Fruit fly (Drosophila melanogaster) whole organism, embryonic: ENCODE measurements around the gene CG43815.

Source experiments
- Abd-B ChIP-seq: fragments of 200-800 bp; sonication (Bioruptor generic); optimal IDR thresholded peaks from 2 replicates; lab custom pipeline; 2018; ENCODE audit warnings: missing biosample characterization, mild to moderate bottlenecking, missing genetic modification characterization, moderate library complexity
- Blimp-1 ChIP-seq: fragments of 200-800 bp; sonication (Bioruptor generic); optimal IDR thresholded peaks from 3 replicates; lab custom pipeline; 2018; ENCODE audit warnings: missing biosample characterization, missing genetic modification characterization, mild to moderate bottlenecking, moderate library complexity, missing genetic modification reagents
- Bteb2 ChIP-seq: fragments of 200-800 bp; sonication (Bioruptor generic); optimal IDR thresholded peaks from 2 replicates; lab custom pipeline; 2016; ENCODE audit warnings: missing biosample characterization, missing genetic modification characterization
- CG12219 ChIP-seq: fragments of 200-800 bp; sonication (Bioruptor generic); optimal IDR thresholded peaks from 3 replicates; lab custom pipeline; 2018; ENCODE audit warnings: missing biosample characterization, mild to moderate bottlenecking, missing genetic modification characterization
- CG2129 ChIP-seq: fragments of 200-800 bp; sonication (Bioruptor generic); IDR thresholded peaks from 2 replicates; pipeline ENCODE4 v1.3.6; 2022; ENCODE audit warnings: missing biosample characterization, missing genetic modification characterization; ENCODE audit not compliant: partially characterized antibody
- CG30431 ChIP-seq: fragments of 200-800 bp; sonication (Bioruptor generic); optimal IDR thresholded peaks from 2 replicates; lab custom pipeline; 2017; ENCODE audit warnings: missing biosample characterization, missing genetic modification characterization
- CG3065 ChIP-seq: fragments of 200-800 bp; sonication (Bioruptor generic); optimal IDR thresholded peaks from 2 replicates; lab custom pipeline; 2016; ENCODE audit warnings: missing biosample characterization, missing genetic modification characterization
- CG33213 ChIP-seq: fragments of 200-800 bp; sonication (Bioruptor generic); optimal IDR thresholded peaks from 3 replicates; lab custom pipeline; 2016; ENCODE audit warnings: missing biosample characterization, missing genetic modification characterization
- CG3407 ChIP-seq: fragments of 200-800 bp; sonication (Bioruptor generic); optimal IDR thresholded peaks from 2 replicates; lab custom pipeline; 2018; ENCODE audit warnings: missing biosample characterization, mild to moderate bottlenecking, missing genetic modification characterization
- CG3847 ChIP-seq: fragments of 200-800 bp; sonication (Bioruptor generic); IDR thresholded peaks from 2 replicates; pipeline ENCODE4 v1.3.6; 2022; ENCODE audit warnings: missing biosample characterization, missing genetic modification characterization
- CG4360 ChIP-seq: fragments of 200-800 bp; sonication (Bioruptor generic); IDR thresholded peaks from 2 replicates; pipeline ENCODE4 v1.3.6; 2022; ENCODE audit warnings: missing biosample characterization, missing genetic modification characterization
- CG4424 ChIP-seq: fragments of 200-800 bp; sonication (Bioruptor generic); optimal IDR thresholded peaks from 3 replicates; lab custom pipeline; 2016; ENCODE audit warnings: missing biosample characterization, missing genetic modification characterization
- CG4617 ChIP-seq: fragments of 200-800 bp; sonication (Bioruptor generic); optimal IDR thresholded peaks from 3 replicates; lab custom pipeline; 2016; ENCODE audit warnings: missing biosample characterization, missing genetic modification characterization, borderline replicate concordance
- CG4730 ChIP-seq: fragments of 200-800 bp; sonication (Bioruptor generic); IDR thresholded peaks from 2 replicates; pipeline ENCODE4 v1.3.6; 2022; ENCODE audit warnings: missing biosample characterization, missing genetic modification characterization
- CG6813 ChIP-seq: fragments of 200-800 bp; sonication (Bioruptor generic); optimal IDR thresholded peaks from 2 replicates; lab custom pipeline; 2017; ENCODE audit warnings: missing biosample characterization, missing genetic modification characterization, mild to moderate bottlenecking, moderate library complexity, missing genetic modification reagents
- CG8089 ChIP-seq: fragments of 200-800 bp; sonication (Bioruptor generic); optimal IDR thresholded peaks from 3 replicates; lab custom pipeline; 2016; ENCODE audit warnings: missing biosample characterization, missing genetic modification characterization
- CG8388 ChIP-seq: fragments of 200-800 bp; sonication (Bioruptor generic); optimal IDR thresholded peaks from 2 replicates; lab custom pipeline; 2019; ENCODE audit warnings: missing biosample characterization, mild to moderate bottlenecking, missing genetic modification characterization, moderate library complexity
- CG8478 ChIP-seq: fragments of >200 bp; optimal IDR thresholded peaks from 2 replicates; lab custom pipeline; 2018
- CG8765 ChIP-seq: fragments of 200-800 bp; sonication (Bioruptor generic); IDR thresholded peaks from 2 replicates; pipeline ENCODE4 v1.3.6; 2022; ENCODE audit warnings: missing biosample characterization, missing genetic modification characterization
- CHES-1-like ChIP-seq: fragments of 200-800 bp; sonication (Bioruptor generic); optimal IDR thresholded peaks from 2 replicates; lab custom pipeline; 2016; ENCODE audit warnings: missing biosample characterization, missing genetic modification characterization
- Dad ChIP-seq: fragments of 200-800 bp; sonication (Bioruptor generic); optimal IDR thresholded peaks from 3 replicates; lab custom pipeline; 2016; ENCODE audit warnings: missing biosample characterization, missing genetic modification characterization
- HHEX ChIP-seq: fragments of 200-800 bp; sonication (Bioruptor generic); optimal IDR thresholded peaks from 3 replicates; lab custom pipeline; 2017; ENCODE audit warnings: missing biosample characterization, mild to moderate bottlenecking, missing genetic modification characterization, missing genetic modification reagents
- Max ChIP-seq: fragments of 200-800 bp; sonication (Bioruptor generic); optimal IDR thresholded peaks from 2 replicates; lab custom pipeline; 2016; ENCODE audit warnings: missing biosample characterization, mild to moderate bottlenecking, missing genetic modification characterization
- NFAT ChIP-seq: fragments of 200-800 bp; sonication (Bioruptor generic); IDR thresholded peaks from 2 replicates; pipeline ENCODE4 v1.3.6; 2022; ENCODE audit warnings: missing biosample characterization, missing genetic modification characterization
- Sry-β ChIP-seq: fragments of 200-800 bp; sonication (Bioruptor generic); optimal IDR thresholded peaks from 2 replicates; lab custom pipeline; 2018; ENCODE audit warnings: missing biosample characterization, mild to moderate bottlenecking, missing genetic modification characterization, moderate library complexity
- Trl ChIP-seq, 3 experiments: fragments of >200 bp in 2 of 3; fragments of 200-800 bp in 1 of 3; sonication (Bioruptor generic) in 1 of 3; optimal IDR thresholded peaks; 2 replicates in 1 of 3; 3 replicates in 2 of 3; lab custom pipeline; 2016 to 2017; ENCODE audit warnings: missing biosample characterization in 1 of 3, missing genetic modification characterization in 1 of 3
- ac ChIP-seq: fragments of 200-800 bp; sonication (Bioruptor generic); optimal IDR thresholded peaks from 3 replicates; lab custom pipeline; 2017; ENCODE audit warnings: missing biosample characterization, mild to moderate bottlenecking, missing genetic modification characterization
- ash1 ChIP-seq: fragments of 200-800 bp; sonication (Bioruptor generic); optimal IDR thresholded peaks from 2 replicates; lab custom pipeline; 2018; ENCODE audit warnings: missing biosample characterization, mild to moderate bottlenecking, missing genetic modification characterization
- az2 ChIP-seq: fragments of 200-800 bp; sonication (Bioruptor generic); optimal IDR thresholded peaks from 3 replicates; lab custom pipeline; 2016; ENCODE audit warnings: missing biosample characterization, missing genetic modification characterization
- bsh ChIP-seq, 2 experiments: fragments of 200-800 bp; sonication (Bioruptor generic); optimal IDR thresholded peaks; 2 replicates each; lab custom pipeline; 2017 to 2018; ENCODE audit warnings: mild to moderate bottlenecking in 2 of 2, missing biosample characterization in 2 of 2, missing genetic modification characterization in 2 of 2, moderate library complexity in 1 of 2
- btn ChIP-seq: fragments of 200-800 bp; sonication (Bioruptor generic); optimal IDR thresholded peaks from 2 replicates; lab custom pipeline; 2016; ENCODE audit warnings: missing biosample characterization, missing genetic modification characterization
- dan ChIP-seq: fragments of 200-800 bp; sonication (Bioruptor generic); IDR thresholded peaks from 2 replicates; pipeline ENCODE4 v1.3.6; 2022; ENCODE audit warnings: missing biosample characterization, missing genetic modification characterization
- dmrt99B ChIP-seq: fragments of 200-800 bp; sonication (Bioruptor generic); optimal IDR thresholded peaks from 2 replicates; lab custom pipeline; 2018; ENCODE audit warnings: missing biosample characterization, mild to moderate bottlenecking, missing genetic modification characterization, moderate library complexity
- fd96Cb ChIP-seq: fragments of 200-800 bp; sonication (Bioruptor generic); optimal IDR thresholded peaks from 2 replicates; lab custom pipeline; 2018; ENCODE audit warnings: missing biosample characterization, mild to moderate bottlenecking, missing genetic modification characterization, moderate library complexity
- gfzf ChIP-seq: fragments of 200-800 bp; sonication (Bioruptor generic); optimal IDR thresholded peaks from 2 replicates; lab custom pipeline; 2016; ENCODE audit warnings: missing biosample characterization, mild to moderate bottlenecking, missing genetic modification characterization, moderate library complexity
- grau ChIP-seq: fragments of 200-800 bp; optimal IDR thresholded peaks from 3 replicates; lab custom pipeline; 2019; ENCODE audit warnings: missing biosample characterization, mild to moderate bottlenecking, missing genetic modification characterization, moderate library complexity
- gsb-n ChIP-seq: fragments of 200-800 bp; sonication (Bioruptor generic); optimal IDR thresholded peaks from 3 replicates; lab custom pipeline; 2018; ENCODE audit warnings: missing biosample characterization, mild to moderate bottlenecking, missing genetic modification characterization
- hkb ChIP-seq, 2 experiments: fragments of 200-800 bp in 1 of 2; fragments of >200 bp in 1 of 2; sonication (Bioruptor generic) in 1 of 2; IDR thresholded peaks in 1 of 2; optimal IDR thresholded peaks in 1 of 2; 2 replicates each; pipeline versions ENCODE4 v1.3.6 to Lab custom; 2017 to 2022; ENCODE audit warnings: missing biosample characterization in 1 of 2, missing genetic modification characterization in 1 of 2
- ind ChIP-seq: fragments of 200-800 bp; sonication (Bioruptor generic); optimal IDR thresholded peaks from 3 replicates; lab custom pipeline; 2016; ENCODE audit warnings: missing biosample characterization, missing genetic modification characterization
- kay ChIP-seq: fragments of 200-800 bp; sonication (Bioruptor generic); optimal IDR thresholded peaks from 2 replicates; lab custom pipeline; 2016; ENCODE audit warnings: missing biosample characterization, missing genetic modification characterization
- lola ChIP-seq, 3 experiments: fragments of >200 bp in 2 of 3; fragments of 200-800 bp in 1 of 3; sonication (Bioruptor generic) in 1 of 3; optimal IDR thresholded peaks; 2 replicates each; lab custom pipeline; 2017 to 2019; ENCODE audit warnings: missing biosample characterization in 3 of 3, missing genetic modification characterization in 3 of 3, mild to moderate bottlenecking in 1 of 3, moderate library complexity in 1 of 3
- onecut ChIP-seq: fragments of 200-800 bp; sonication (Bioruptor generic); IDR thresholded peaks from 2 replicates; pipeline ENCODE4 v1.3.6; 2022; ENCODE audit warnings: missing biosample characterization, missing genetic modification characterization
- sc ChIP-seq, 3 experiments: fragments of >200 bp in 2 of 3; fragments of 200-800 bp in 1 of 3; sonication (Bioruptor generic) in 1 of 3; optimal IDR thresholded peaks; 2 replicates in 2 of 3; 3 replicates in 1 of 3; lab custom pipeline; 2017; ENCODE audit warnings: mild to moderate bottlenecking in 1 of 3, missing biosample characterization in 1 of 3, missing genetic modification characterization in 1 of 3, missing genetic modification reagents in 1 of 3
- sens ChIP-seq: fragments of 200-800 bp; sonication (Bioruptor generic); peaks from one replicate; lab custom pipeline; 2016; ENCODE audit warnings: missing biosample characterization, missing genetic modification characterization
- sisA ChIP-seq: fragments of 200-800 bp; sonication (Bioruptor generic); IDR thresholded peaks from 2 replicates; pipeline ENCODE4 v1.3.6; 2022; ENCODE audit warnings: missing biosample characterization, missing genetic modification characterization
- sob ChIP-seq: fragments of 200-800 bp; sonication (Bioruptor generic); IDR thresholded peaks from 2 replicates; pipeline ENCODE4 v1.3.6; 2022; ENCODE audit warnings: missing biosample characterization, missing genetic modification characterization
- twi ChIP-seq: fragments of 200-800 bp; optimal IDR thresholded peaks from 2 replicates; lab custom pipeline; 2019; ENCODE audit warnings: missing biosample characterization, mild to moderate bottlenecking, missing genetic modification characterization, moderate library complexity
- zen ChIP-seq: fragments of 200-800 bp; sonication (Bioruptor generic); optimal IDR thresholded peaks from 3 replicates; lab custom pipeline; 2018; ENCODE audit warnings: missing biosample characterization, mild to moderate bottlenecking, missing genetic modification characterization, moderate library complexity

CG43815 gene

DNA sequence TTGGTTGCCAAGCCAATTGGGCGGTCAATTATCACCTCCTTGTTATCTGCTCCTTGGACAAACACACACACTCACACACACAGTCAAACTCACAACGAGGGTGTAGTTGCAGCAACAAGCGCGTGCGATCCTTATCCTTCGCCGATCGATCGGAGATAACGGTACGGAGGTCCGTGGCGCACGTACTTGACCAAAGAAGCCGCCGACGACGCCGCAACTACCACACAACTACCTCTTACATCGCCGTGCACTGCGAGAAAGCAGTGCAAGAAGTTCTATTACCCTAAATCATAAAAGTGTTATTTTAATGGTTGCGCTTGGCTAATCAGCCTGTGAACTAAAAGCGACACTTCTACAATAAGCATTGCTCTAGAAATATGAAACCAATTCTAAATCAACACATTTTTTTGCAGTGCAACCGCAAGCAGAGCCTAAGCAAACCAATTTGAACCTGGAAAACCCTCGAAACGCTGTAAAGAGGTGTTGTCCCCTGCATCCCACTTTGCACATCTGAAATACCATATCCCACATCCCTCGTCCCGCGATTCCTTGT is 43.0 kb upstream of the CG43815 start (continued):
- TF ChIP-seq CG4617 (no peak), Max (GFP tag; lab: Kevin White, UChicago) (peak; percentile 12), sens (GFP tag; lab: Kevin White, UChicago) (peak; percentile 87), CG8388 (GFP tag; lab: Kevin White, UChicago) (peak; percentile 24), az2 (GFP tag; lab: Kevin White, UChicago) (peak; percentile 54), CG4730 (GFP tag; lab: Robert Waterston, UW) (peak; percentile 37; the same call in 1 of the 2 replicates), CG3407 (GFP tag; lab: Kevin White, UChicago) (no peak), Bteb2 (GFP tag; lab: Kevin White, UChicago) (no peak), ash1 (GFP tag; lab: Kevin White, UChicago) (no peak), HHEX (GFP tag; lab: Kevin White, UChicago) (no peak), NFAT (no peak), CG6813 (GFP tag; lab: Kevin White, UChicago) (peak; percentile 50), hkb (optimal IDR thresholded peaks at IDR 0.05; lab: Kevin White, UChicago) (no peak), hkb (GFP tag; IDR thresholded peaks at IDR 0.05; lab: Robert Waterston, UW) (0 out of 2 replicates have a peak, but pooled peaks have one; percentile 12), CG8478 (no peak), CG8765 (GFP tag; lab: Robert Waterston, UW) (peak; percentile 84), Sry-β (no peak), lola (GFP tag; optimal IDR thresholded peaks at IDR 0.05; lab: Kevin White, UChicago) (peak in 1 of 3 experiments; percentile 73), CG33213 (GFP tag; lab: Kevin White, UChicago) (peak; percentile 42), bsh (GFP tag; optimal IDR thresholded peaks at IDR 0.05; lab: Kevin White, UChicago) (peak in 1 of 2 experiments; percentile 54), grau (tag; lab: Kevin White, UChicago) (peak; percentile 26), dmrt99B (tag; lab: Kevin White, UChicago) (peak; percentile 15), sc (optimal IDR thresholded peaks at IDR 0.05; lab: Kevin White, UChicago) (no peak), sc (GFP tag; optimal IDR thresholded peaks at IDR 0.05; lab: Kevin White, UChicago) (peak; percentile 31), onecut (GFP tag; lab: Robert Waterston, UW) (peak; percentile 43), btn (GFP tag; lab: Kevin White, UChicago) (peak; percentile 40), sisA (GFP tag; lab: Robert Waterston, UW) (peak; percentile 59), CHES-1-like (GFP tag; lab: Kevin White, UChicago) (peak; percentile 4), ac (GFP tag; lab: Kevin White, UChicago) (peak; percentile 73), gfzf (GFP tag; lab: Kevin White, UChicago) (no peak), Abd-B (GFP tag; lab: Kevin White, UChicago) (no peak), CG3847 (0 out of 2 replicates have a peak, but pooled peaks have one; percentile 9), CG3065 (peak; percentile 34), fd96Cb (tag; lab: Kevin White, UChicago) (peak; percentile 52), CG8089 (GFP tag; lab: Kevin White, UChicago) (peak; percentile 32), Trl (optimal IDR thresholded peaks at IDR 0.05; lab: Kevin White, UChicago) (no peak), Trl (GFP tag; optimal IDR thresholded peaks at IDR 0.05; lab: Kevin White, UChicago) (peak; percentile 73), CG4360 (GFP tag; lab: Robert Waterston, UW) (0 out of 2 replicates have a peak, but pooled peaks have one; percentile 7), CG30431 (GFP tag; lab: Kevin White, UChicago) (peak; percentile 85), Blimp-1 (GFP tag; lab: Kevin White, UChicago) (peak; percentile 26), kay (GFP tag; lab: Kevin White, UChicago) (no peak), CG4424 (GFP tag; lab: Kevin White, UChicago) (peak; percentile 61), gsb-n (tag; lab: Kevin White, UChicago) (peak; percentile 36), twi (tag; lab: Kevin White, UChicago) (peak; percentile 43), CG12219 (GFP tag; lab: Kevin White, UChicago) (no peak), Dad (peak; percentile 15), ind (GFP tag; lab: Kevin White, UChicago) (peak; percentile 37), dan (peak; percentile 71), zen (tag; lab: Kevin White, UChicago) (peak; percentile 94), sob (GFP tag; lab: Robert Waterston, UW) (peak; percentile 70; the same call in 1 of the 2 replicates), CG2129 (GFP tag; lab: Robert Waterston, UW) (no peak)
